Fruit fly (Drosophila melanogaster) whole organism, embryonic: Measurements from ENCODE around the gene Tsen34.

Experiments used
- Aef1 ChIP-seq: fragments of 200-800 bp; sonication (Bioruptor generic); IDR thresholded peaks from 3 replicates; pipeline ENCODE4 v1.3.6; 2022; ENCODE audit warnings: missing biosample characterization, missing genetic modification characterization
- Atf6 ChIP-seq: fragments of 200-800 bp; sonication (Bioruptor generic); IDR thresholded peaks from 2 replicates; pipeline ENCODE4 v1.3.6; 2022; ENCODE audit warnings: missing biosample characterization, missing genetic modification characterization
- Blimp-1 ChIP-seq: fragments of 200-800 bp; sonication (Bioruptor generic); optimal IDR thresholded peaks from 3 replicates; lab custom pipeline; 2018; ENCODE audit warnings: missing biosample characterization, missing genetic modification characterization, mild to moderate bottlenecking, moderate library complexity, missing genetic modification reagents
- CG1024 ChIP-seq: fragments of 200-800 bp; sonication (Bioruptor generic); IDR thresholded peaks from 2 replicates; pipeline ENCODE4 v1.3.6; 2022; ENCODE audit warnings: missing biosample characterization, missing genetic modification characterization
- CG11085 ChIP-seq: fragments of 200-800 bp; sonication (Bioruptor generic); IDR thresholded peaks from 2 replicates; pipeline ENCODE4 v1.3.6; 2022; ENCODE audit warnings: missing biosample characterization, missing genetic modification characterization
- CG11560 ChIP-seq: fragments of 200-800 bp; sonication (Bioruptor generic); IDR thresholded peaks from 3 replicates; pipeline ENCODE4 v1.3.6; 2022; ENCODE audit warnings: missing biosample characterization, missing genetic modification characterization
- CG12219 ChIP-seq: fragments of 200-800 bp; sonication (Bioruptor generic); optimal IDR thresholded peaks from 3 replicates; lab custom pipeline; 2018; ENCODE audit warnings: missing biosample characterization, mild to moderate bottlenecking, missing genetic modification characterization
- CG12299 ChIP-seq: fragments of 200-800 bp; sonication (Bioruptor generic); optimal IDR thresholded peaks from 2 replicates; lab custom pipeline; 2018; ENCODE audit warnings: missing biosample characterization, mild to moderate bottlenecking, missing genetic modification characterization
- CG12744 ChIP-seq: fragments of 200-800 bp; sonication (Bioruptor generic); optimal IDR thresholded peaks from 2 replicates; lab custom pipeline; 2016; ENCODE audit warnings: missing biosample characterization, missing genetic modification characterization
- CG17802 ChIP-seq: fragments of 200-800 bp; sonication (Bioruptor generic); optimal IDR thresholded peaks from 2 replicates; lab custom pipeline; 2018; ENCODE audit warnings: missing biosample characterization, mild to moderate bottlenecking, missing genetic modification characterization, moderate library complexity
- CG18262 ChIP-seq: fragments of 200-800 bp; optimal IDR thresholded peaks from 3 replicates; lab custom pipeline; 2019; ENCODE audit warnings: missing biosample characterization, mild to moderate bottlenecking, missing genetic modification characterization, moderate library complexity
- CG2120 ChIP-seq: fragments of 200-800 bp; sonication (Bioruptor generic); optimal IDR thresholded peaks from 3 replicates; lab custom pipeline; 2016; ENCODE audit warnings: missing biosample characterization, missing genetic modification characterization
- CG30431 ChIP-seq: fragments of 200-800 bp; sonication (Bioruptor generic); optimal IDR thresholded peaks from 2 replicates; lab custom pipeline; 2017; ENCODE audit warnings: missing biosample characterization, missing genetic modification characterization
- CG4820 ChIP-seq: fragments of 200-800 bp; sonication (Bioruptor generic); optimal IDR thresholded peaks from 3 replicates; lab custom pipeline; 2016; ENCODE audit warnings: missing biosample characterization, missing genetic modification characterization
- CG5953 ChIP-seq: fragments of 200-800 bp; sonication (Bioruptor generic); IDR thresholded peaks from 2 replicates; pipeline ENCODE4 v1.3.6; 2022; ENCODE audit warnings: missing biosample characterization, missing genetic modification characterization
- CG8281 ChIP-seq: fragments of 200-800 bp; sonication (Bioruptor generic); optimal IDR thresholded peaks from 2 replicates; lab custom pipeline; 2018; ENCODE audit warnings: missing biosample characterization, mild to moderate bottlenecking, missing genetic modification characterization, moderate library complexity
- CG8765 ChIP-seq: fragments of 200-800 bp; sonication (Bioruptor generic); IDR thresholded peaks from 2 replicates; pipeline ENCODE4 v1.3.6; 2022; ENCODE audit warnings: missing biosample characterization, missing genetic modification characterization
- CG9437 ChIP-seq: fragments of 200-800 bp; sonication (Bioruptor generic); optimal IDR thresholded peaks from 2 replicates; lab custom pipeline; 2018; ENCODE audit warnings: missing biosample characterization, mild to moderate bottlenecking, missing genetic modification characterization
- CG9876 ChIP-seq: fragments of 200-800 bp; sonication (Bioruptor generic); optimal IDR thresholded peaks from 2 replicates; lab custom pipeline; 2016; ENCODE audit warnings: missing biosample characterization, missing genetic modification characterization
- Camta ChIP-seq: fragments of 200-800 bp; sonication (Bioruptor generic); optimal IDR thresholded peaks from 2 replicates; lab custom pipeline; 2016; ENCODE audit warnings: missing biosample characterization, missing genetic modification characterization
- D ChIP-seq, 2 experiments: fragments of 200-800 bp in 1 of 2; fragments of >200 bp in 1 of 2; sonication (Bioruptor generic) in 1 of 2; optimal IDR thresholded peaks; 2 replicates in 1 of 2; 3 replicates in 1 of 2; lab custom pipeline; 2017; ENCODE audit warnings: mild to moderate bottlenecking in 1 of 2, missing biosample characterization in 1 of 2, missing genetic modification characterization in 1 of 2, missing genetic modification reagents in 1 of 2
- Dfd ChIP-seq, 2 experiments: fragments of >200 bp; optimal IDR thresholded peaks; 2 replicates each; lab custom pipeline; 2017; ENCODE audit warnings: missing biosample characterization in 2 of 2, missing genetic modification characterization in 2 of 2
- Eip74EF ChIP-seq, 2 experiments: fragments of 200-800 bp in 1 of 2; fragments of >200 bp in 1 of 2; sonication (Bioruptor generic) in 1 of 2; optimal IDR thresholded peaks; 2 replicates each; lab custom pipeline; 2017 to 2019; ENCODE audit warnings: missing biosample characterization in 2 of 2, missing genetic modification characterization in 2 of 2, mild to moderate bottlenecking in 1 of 2, moderate library complexity in 1 of 2
- GATAe ChIP-seq: fragments of 200-800 bp; sonication (Bioruptor generic); conservative IDR thresholded peaks from 2 replicates; pipeline ENCODE4 v1.3.6; 2022; ENCODE audit warnings: missing biosample characterization, missing genetic modification characterization
- HLH4C ChIP-seq: fragments of 200-800 bp; sonication (Bioruptor generic); IDR thresholded peaks from 3 replicates; pipeline ENCODE4 v1.3.6; 2022; ENCODE audit warnings: missing biosample characterization, missing genetic modification characterization; ENCODE audit not compliant: partially characterized antibody
- Hr3 ChIP-seq: fragments of 200-800 bp; sonication (Bioruptor generic); optimal IDR thresholded peaks from 3 replicates; lab custom pipeline; 2016; ENCODE audit warnings: missing biosample characterization, missing genetic modification characterization
- Hsf ChIP-seq: fragments of 200-800 bp; sonication (Bioruptor generic); optimal IDR thresholded peaks from 3 replicates; lab custom pipeline; 2016; ENCODE audit warnings: missing biosample characterization, missing genetic modification characterization
- Max ChIP-seq: fragments of 200-800 bp; sonication (Bioruptor generic); optimal IDR thresholded peaks from 2 replicates; lab custom pipeline; 2016; ENCODE audit warnings: missing biosample characterization, mild to moderate bottlenecking, missing genetic modification characterization
- Nf-YA ChIP-seq: fragments of 200-800 bp; sonication (Bioruptor generic); IDR thresholded peaks from 2 replicates; pipeline ENCODE4 v1.3.6; 2022; ENCODE audit warnings: missing biosample characterization, missing genetic modification characterization
- Vsx1 ChIP-seq: fragments of 200-800 bp; sonication (Bioruptor generic); optimal IDR thresholded peaks from 2 replicates; lab custom pipeline; 2017; ENCODE audit warnings: missing biosample characterization, mild to moderate bottlenecking, missing genetic modification characterization, missing genetic modification reagents
- aop ChIP-seq: fragments of 200-800 bp; sonication (Bioruptor generic); IDR thresholded peaks from 2 replicates; pipeline ENCODE4 v1.3.6; 2022; ENCODE audit warnings: missing biosample characterization, missing genetic modification characterization
- bowl ChIP-seq: fragments of 200-800 bp; sonication (Bioruptor generic); IDR thresholded peaks from 2 replicates; pipeline ENCODE4 v1.3.6; 2022; ENCODE audit warnings: missing biosample characterization, missing genetic modification characterization
- corto ChIP-seq: fragments of 200-800 bp; sonication (Bioruptor generic); optimal IDR thresholded peaks from 2 replicates; lab custom pipeline; 2016; ENCODE audit warnings: missing biosample characterization, mild to moderate bottlenecking, missing genetic modification characterization, moderate library complexity
- crol ChIP-seq: fragments of 200-800 bp; sonication (Bioruptor generic); IDR thresholded peaks from 2 replicates; pipeline ENCODE4 v1.3.6; 2022; ENCODE audit warnings: missing biosample characterization, missing genetic modification characterization
- disco-r ChIP-seq: fragments of 200-800 bp; sonication (Bioruptor generic); optimal IDR thresholded peaks from 2 replicates; lab custom pipeline; 2016; ENCODE audit warnings: missing biosample characterization, missing genetic modification characterization
- en ChIP-seq: fragments of 200-800 bp; sonication (Bioruptor generic); optimal IDR thresholded peaks from 2 replicates; lab custom pipeline; 2016; ENCODE audit warnings: missing biosample characterization, missing genetic modification characterization
- hth ChIP-seq: fragments of >200 bp; optimal IDR thresholded peaks from 2 replicates; lab custom pipeline; 2017; ENCODE audit warnings: inconsistent platforms
- knrl ChIP-seq: fragments of 200-800 bp; sonication (Bioruptor generic); IDR thresholded peaks from 3 replicates; pipeline ENCODE4 v1.3.6; 2022; ENCODE audit warnings: missing biosample characterization, missing genetic modification characterization; ENCODE audit not compliant: partially characterized antibody
- lab ChIP-seq: fragments of 200-800 bp; sonication (Bioruptor generic); optimal IDR thresholded peaks from 3 replicates; lab custom pipeline; 2017; ENCODE audit warnings: missing biosample characterization, missing genetic modification characterization, mild to moderate bottlenecking, moderate library complexity, missing genetic modification reagents
- nmo ChIP-seq: fragments of 200-800 bp; sonication (Bioruptor generic); optimal IDR thresholded peaks from 2 replicates; lab custom pipeline; 2018; ENCODE audit warnings: missing biosample characterization, mild to moderate bottlenecking, missing genetic modification characterization, moderate library complexity
- odd ChIP-seq: fragments of 200-800 bp; sonication (Bioruptor generic); optimal IDR thresholded peaks from 2 replicates; lab custom pipeline; 2017; ENCODE audit warnings: missing biosample characterization, mild to moderate bottlenecking, missing genetic modification characterization
- p53 ChIP-seq: fragments of 200-800 bp; sonication (Bioruptor generic); optimal IDR thresholded peaks from 2 replicates; lab custom pipeline; 2016; ENCODE audit warnings: missing biosample characterization, missing genetic modification characterization
- pnt ChIP-seq: fragments of 200-800 bp; sonication (Bioruptor generic); optimal IDR thresholded peaks from 3 replicates; lab custom pipeline; 2016; ENCODE audit warnings: missing biosample characterization, missing genetic modification characterization
- ro ChIP-seq: fragments of 200-800 bp; sonication (Bioruptor generic); IDR thresholded peaks from 2 replicates; pipeline ENCODE4 v1.3.6; 2022; ENCODE audit warnings: missing biosample characterization, missing genetic modification characterization
- scrt ChIP-seq: fragments of 200-800 bp; sonication (Bioruptor generic); optimal IDR thresholded peaks from 2 replicates; lab custom pipeline; 2018; ENCODE audit warnings: missing biosample characterization, mild to moderate bottlenecking, missing genetic modification characterization, moderate library complexity
- shn ChIP-seq: fragments of 200-800 bp; sonication (Bioruptor generic); optimal IDR thresholded peaks from 3 replicates; lab custom pipeline; 2016; ENCODE audit warnings: missing biosample characterization, missing genetic modification characterization
- sqz ChIP-seq: fragments of 200-800 bp; sonication (Bioruptor generic); optimal IDR thresholded peaks from 3 replicates; lab custom pipeline; 2018; ENCODE audit warnings: missing biosample characterization, mild to moderate bottlenecking, missing genetic modification characterization
- unc-4 ChIP-seq: fragments of 200-800 bp; sonication (Bioruptor generic); IDR thresholded peaks from 2 replicates; pipeline ENCODE4 v1.3.6; 2022; ENCODE audit warnings: missing biosample characterization, missing genetic modification characterization; ENCODE audit not compliant: partially characterized antibody
- wek ChIP-seq: fragments of 200-800 bp; sonication (Bioruptor generic); optimal IDR thresholded peaks from 3 replicates; lab custom pipeline; 2018; ENCODE audit warnings: missing biosample characterization, mild to moderate bottlenecking, missing genetic modification characterization, moderate library complexity

Tsen34 gene

DNA sequence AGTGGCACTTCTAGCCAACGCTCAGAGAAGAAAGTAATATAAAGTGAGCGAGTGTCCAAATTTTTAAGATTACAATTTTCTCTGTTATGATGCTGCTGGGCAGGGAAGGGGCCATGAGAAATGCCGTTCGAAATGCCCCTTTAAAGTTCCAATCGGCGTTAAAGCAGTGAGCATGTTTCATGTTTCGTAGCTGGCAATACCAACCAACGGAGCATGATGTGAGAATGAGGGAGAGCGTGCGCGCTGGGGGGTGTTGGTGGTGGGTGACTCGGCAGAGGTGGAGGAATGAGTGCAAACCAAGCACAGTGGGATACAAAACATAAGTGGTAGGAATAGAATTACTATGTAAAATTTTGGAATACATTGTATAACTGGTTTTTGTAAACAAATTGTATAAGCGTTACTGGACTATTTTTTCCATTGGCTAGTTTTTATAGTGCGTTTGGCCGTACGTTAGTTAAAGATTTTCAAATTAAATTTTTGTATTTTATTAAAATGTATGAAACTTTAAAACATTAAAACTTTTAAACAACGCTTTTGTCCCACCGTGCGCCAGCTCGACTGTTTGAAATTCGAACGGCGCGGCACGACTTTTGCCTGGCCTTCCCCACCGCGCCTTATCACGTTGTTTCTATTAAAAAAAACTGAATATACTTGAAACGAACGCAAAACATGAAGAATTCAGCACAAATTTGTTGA, 2.4 kb downstream of the Tsen34 start (continued):
- TF ChIP-seq CG5953 (peak; percentile 98), nmo (peak; percentile 100), D (optimal IDR thresholded peaks at IDR 0.05; lab: Kevin White, UChicago) (no peak), D (GFP tag; optimal IDR thresholded peaks at IDR 0.05; lab: Kevin White, UChicago) (peak; percentile 100), Blimp-1 (peak; percentile 99), CG2120 (GFP tag; lab: Kevin White, UChicago) (peak; percentile 100), CG8765 (peak; percentile 99), ro (GFP tag; lab: Robert Waterston, UW) (peak; percentile 98), CG12299 (tag; lab: Kevin White, UChicago) (peak; percentile 100), shn (GFP tag; lab: Kevin White, UChicago) (peak; percentile 99), corto (GFP tag; lab: Kevin White, UChicago) (peak; percentile 99), bowl (peak; percentile 99), Nf-YA (GFP tag; lab: Robert Waterston, UW) (peak; percentile 99), HLH4C (GFP tag; lab: Robert Waterston, UW) (no peak), Hr3 (GFP tag; lab: Kevin White, UChicago) (peak; percentile 100), crol (GFP tag; lab: Robert Waterston, UW) (peak; percentile 98), CG9437 (GFP tag; lab: Kevin White, UChicago) (peak; percentile 97), aop (peak; percentile 96), disco-r (peak; percentile 99), hth (lab: Kevin White, UChicago) (no peak), scrt (GFP tag; lab: Kevin White, UChicago) (peak; percentile 99), CG9876 (GFP tag; lab: Kevin White, UChicago) (peak; percentile 98), odd (GFP tag; lab: Kevin White, UChicago) (peak; percentile 100), CG17802 (peak; percentile 94), CG11560 (peak; percentile 95), CG1024 (peak; percentile 92), CG4820 (GFP tag; lab: Kevin White, UChicago) (peak; percentile 99), CG12219 (peak; percentile 99), Aef1 (GFP tag; lab: Robert Waterston, UW) (peak; percentile 99), CG8281 (tag; lab: Kevin White, UChicago) (peak; percentile 97), CG30431 (peak; percentile 100), Eip74EF (GFP tag; optimal IDR thresholded peaks at IDR 0.05; lab: Kevin White, UChicago) (peak in 1 of 2 experiments; percentile 100), Atf6 (peak; percentile 100), CG11085 (GFP tag; lab: Robert Waterston, UW) (peak; percentile 99), pnt (GFP tag; lab: Kevin White, UChicago) (peak; percentile 98), Vsx1 (GFP tag; lab: Kevin White, UChicago) (peak; percentile 99), Dfd (GFP tag; optimal IDR thresholded peaks at IDR 0.05; lab: Kevin White, UChicago) (peak in 1 of 2 experiments; percentile 97), unc-4 (no peak), Hsf (GFP tag; lab: Kevin White, UChicago) (peak; percentile 100), CG18262 (tag; lab: Kevin White, UChicago) (peak; percentile 100), GATAe (GFP tag; lab: Robert Waterston, UW) (peak; percentile 99), wek (peak; percentile 94), Max (GFP tag; lab: Kevin White, UChicago) (peak; percentile 100), lab (peak; percentile 100), Camta (GFP tag; lab: Kevin White, UChicago) (peak; percentile 99), sqz (GFP tag; lab: Kevin White, UChicago) (peak; percentile 100), knrl (GFP tag; lab: Robert Waterston, UW) (peak; percentile 64), en (GFP tag; lab: Kevin White, UChicago) (peak; percentile 98), CG12744 (GFP tag; lab: Kevin White, UChicago) (peak; percentile 99), p53 (GFP tag; lab: Kevin White, UChicago) (peak; percentile 96)
